Fruit fly (Drosophila melanogaster) whole organism, embryonic: Measurements from ENCODE around the gene CG31102.

Experiments used
- Antp ChIP-seq: fragments of 200-800 bp; sonication (Bioruptor generic); optimal IDR thresholded peaks from 3 replicates; lab custom pipeline; 2016; ENCODE audit warnings: missing biosample characterization, missing genetic modification characterization
- CG10431 ChIP-seq: fragments of 200-800 bp; sonication (Bioruptor generic); optimal IDR thresholded peaks from 3 replicates; lab custom pipeline; 2018; ENCODE audit warnings: missing biosample characterization, mild to moderate bottlenecking, missing genetic modification characterization
- CG11696 ChIP-seq: fragments of 200-800 bp; sonication (Bioruptor generic); IDR thresholded peaks from 2 replicates; pipeline ENCODE4 v1.3.6; 2022; ENCODE audit warnings: missing biosample characterization, missing genetic modification characterization
- CG11723 ChIP-seq: fragments of 200-800 bp; sonication (Bioruptor generic); optimal IDR thresholded peaks from 2 replicates; lab custom pipeline; 2017; ENCODE audit warnings: missing biosample characterization, mild to moderate bottlenecking, missing genetic modification characterization
- CG12071 ChIP-seq: fragments of 200-800 bp; sonication (Bioruptor generic); optimal IDR thresholded peaks from 3 replicates; lab custom pipeline; 2018; ENCODE audit warnings: missing biosample characterization, mild to moderate bottlenecking, missing genetic modification characterization
- CG13624 ChIP-seq: fragments of 200-800 bp; sonication (Bioruptor generic); optimal IDR thresholded peaks from 2 replicates; lab custom pipeline; 2016; ENCODE audit warnings: missing biosample characterization, missing genetic modification characterization
- CG14965 ChIP-seq: fragments of 200-800 bp; sonication (Bioruptor generic); optimal IDR thresholded peaks from 2 replicates; lab custom pipeline; 2016; ENCODE audit warnings: missing biosample characterization, missing genetic modification characterization, borderline replicate concordance
- CG18476 ChIP-seq: fragments of 200-800 bp; sonication (Bioruptor generic); optimal IDR thresholded peaks from 2 replicates; lab custom pipeline; 2016; ENCODE audit warnings: missing biosample characterization, mild to moderate bottlenecking, missing genetic modification characterization
- CG2712 ChIP-seq: fragments of 200-800 bp; optimal IDR thresholded peaks from 3 replicates; lab custom pipeline; 2019; ENCODE audit warnings: missing biosample characterization, mild to moderate bottlenecking, missing genetic modification characterization, moderate library complexity
- CG30020 ChIP-seq: fragments of 200-800 bp; optimal IDR thresholded peaks from 2 replicates; lab custom pipeline; 2019; ENCODE audit warnings: missing biosample characterization, mild to moderate bottlenecking, missing genetic modification characterization, moderate library complexity
- CG3065 ChIP-seq: fragments of 200-800 bp; sonication (Bioruptor generic); optimal IDR thresholded peaks from 2 replicates; lab custom pipeline; 2016; ENCODE audit warnings: missing biosample characterization, missing genetic modification characterization
- CG32767 ChIP-seq: fragments of 200-800 bp; sonication (Bioruptor generic); IDR thresholded peaks from 2 replicates; pipeline ENCODE4 v1.3.6; 2022; ENCODE audit warnings: missing biosample characterization, missing genetic modification characterization
- CG4730 ChIP-seq: fragments of 200-800 bp; sonication (Bioruptor generic); IDR thresholded peaks from 2 replicates; pipeline ENCODE4 v1.3.6; 2022; ENCODE audit warnings: missing biosample characterization, missing genetic modification characterization
- CG4854 ChIP-seq: fragments of 200-800 bp; sonication (Bioruptor generic); optimal IDR thresholded peaks from 2 replicates; lab custom pipeline; 2016; ENCODE audit warnings: missing biosample characterization, missing genetic modification characterization, inconsistent platforms
- CG7556 ChIP-seq: fragments of 200-800 bp; sonication (Bioruptor generic); optimal IDR thresholded peaks from 2 replicates; lab custom pipeline; 2017; ENCODE audit warnings: missing biosample characterization, mild to moderate bottlenecking, missing genetic modification characterization
- CG7839 ChIP-seq: fragments of 200-800 bp; sonication (Bioruptor generic); optimal IDR thresholded peaks from 3 replicates; lab custom pipeline; 2018; ENCODE audit warnings: missing biosample characterization, mild to moderate bottlenecking, missing genetic modification characterization, moderate library complexity
- CG8359 ChIP-seq: fragments of 200-800 bp; sonication (Bioruptor generic); optimal IDR thresholded peaks from 2 replicates; lab custom pipeline; 2017; ENCODE audit warnings: missing biosample characterization, mild to moderate bottlenecking, missing genetic modification characterization, borderline replicate concordance
- CoRest ChIP-seq: fragments of 200-800 bp; sonication (Bioruptor generic); optimal IDR thresholded peaks from 3 replicates; lab custom pipeline; 2018; ENCODE audit warnings: missing biosample characterization, mild to moderate bottlenecking, missing genetic modification characterization, moderate library complexity
- Dll ChIP-seq: fragments of 200-800 bp; sonication (Bioruptor generic); IDR thresholded peaks from 4 replicates; pipeline ENCODE4 v1.3.6; 2022; ENCODE audit warnings: missing biosample characterization, missing genetic modification characterization; ENCODE audit not compliant: partially characterized antibody
- Dp ChIP-seq: fragments of 200-800 bp; sonication (Bioruptor generic); optimal IDR thresholded peaks from 2 replicates; lab custom pipeline; 2018; ENCODE audit warnings: missing biosample characterization, mild to moderate bottlenecking, missing genetic modification characterization, moderate library complexity
- Elba2 ChIP-seq: fragments of 200-800 bp; sonication (Bioruptor generic); optimal IDR thresholded peaks from 3 replicates; lab custom pipeline; 2016; ENCODE audit warnings: missing biosample characterization, missing genetic modification characterization
- Fer2 ChIP-seq: fragments of 200-800 bp; sonication (Bioruptor generic); optimal IDR thresholded peaks from 2 replicates; lab custom pipeline; 2018; ENCODE audit warnings: missing biosample characterization, mild to moderate bottlenecking, missing genetic modification characterization, moderate library complexity
- H15 ChIP-seq: fragments of 200-800 bp; sonication (Bioruptor generic); IDR thresholded peaks from 3 replicates; pipeline ENCODE4 v1.3.6; 2022; ENCODE audit warnings: missing biosample characterization, missing genetic modification characterization
- Lim3 ChIP-seq: fragments of 200-800 bp; sonication (Bioruptor generic); IDR thresholded peaks from 2 replicates; pipeline ENCODE4 v1.3.6; 2022; ENCODE audit warnings: missing biosample characterization, missing genetic modification characterization
- Lpt ChIP-seq: fragments of >200 bp; optimal IDR thresholded peaks from 2 replicates; lab custom pipeline; 2018; ENCODE audit warnings: missing biosample characterization, missing genetic modification characterization
- Meics ChIP-seq: fragments of 200-800 bp; sonication (Bioruptor generic); optimal IDR thresholded peaks from 2 replicates; lab custom pipeline; 2017; ENCODE audit warnings: missing biosample characterization, mild to moderate bottlenecking, missing genetic modification characterization
- NC2β ChIP-seq: fragments of 200-800 bp; sonication (Bioruptor generic); optimal IDR thresholded peaks from 2 replicates; lab custom pipeline; 2016; ENCODE audit warnings: missing biosample characterization, missing genetic modification characterization
- NK7.1 ChIP-seq: fragments of 200-800 bp; sonication (Bioruptor generic); optimal IDR thresholded peaks from 3 replicates; lab custom pipeline; 2016; ENCODE audit warnings: missing biosample characterization, missing genetic modification characterization
- Poxn ChIP-seq: fragments of 200-800 bp; sonication (Bioruptor generic); IDR thresholded peaks from 2 replicates; pipeline ENCODE4 v1.3.6; 2022; ENCODE audit warnings: missing biosample characterization, missing genetic modification characterization
- Ravus ChIP-seq: fragments of 200-800 bp; sonication (Bioruptor generic); IDR thresholded peaks from 2 replicates; pipeline ENCODE4 v1.3.6; 2022; ENCODE audit warnings: missing biosample characterization, missing genetic modification characterization
- Xbp1 ChIP-seq: fragments of 200-800 bp; sonication (Bioruptor generic); optimal IDR thresholded peaks from 3 replicates; lab custom pipeline; 2016; ENCODE audit warnings: missing biosample characterization, mild to moderate bottlenecking, missing genetic modification characterization
- az2 ChIP-seq: fragments of 200-800 bp; sonication (Bioruptor generic); optimal IDR thresholded peaks from 3 replicates; lab custom pipeline; 2016; ENCODE audit warnings: missing biosample characterization, missing genetic modification characterization
- bab2 ChIP-seq: fragments of 200-800 bp; sonication (Bioruptor generic); optimal IDR thresholded peaks from 2 replicates; lab custom pipeline; 2016; ENCODE audit warnings: missing biosample characterization, missing genetic modification characterization
- cg ChIP-seq: fragments of 200-800 bp; sonication (Bioruptor generic); optimal IDR thresholded peaks from 3 replicates; lab custom pipeline; 2019; ENCODE audit warnings: missing biosample characterization, mild to moderate bottlenecking, missing genetic modification characterization, moderate library complexity
- crc ChIP-seq: fragments of 200-800 bp; sonication (Bioruptor generic); optimal IDR thresholded peaks from 2 replicates; lab custom pipeline; 2016; ENCODE audit warnings: missing biosample characterization, missing genetic modification characterization
- da ChIP-seq: fragments of 200-800 bp; sonication (Bioruptor generic); optimal IDR thresholded peaks from 2 replicates; lab custom pipeline; 2016; ENCODE audit warnings: missing biosample characterization, missing genetic modification characterization
- dan ChIP-seq: fragments of 200-800 bp; sonication (Bioruptor generic); IDR thresholded peaks from 2 replicates; pipeline ENCODE4 v1.3.6; 2022; ENCODE audit warnings: missing biosample characterization, missing genetic modification characterization
- exex ChIP-seq: fragments of 200-800 bp; sonication (Bioruptor generic); optimal IDR thresholded peaks from 4 replicates; lab custom pipeline; 2018; ENCODE audit warnings: missing biosample characterization, mild to moderate bottlenecking, missing genetic modification characterization, moderate library complexity
- fd3F ChIP-seq: fragments of 200-800 bp; sonication (Bioruptor generic); optimal IDR thresholded peaks from 2 replicates; lab custom pipeline; 2018; ENCODE audit warnings: missing biosample characterization, mild to moderate bottlenecking, missing genetic modification characterization, moderate library complexity
- ftz-f1 ChIP-seq: fragments of 200-800 bp; sonication (Bioruptor generic); optimal IDR thresholded peaks from 2 replicates; lab custom pipeline; 2016; ENCODE audit warnings: missing biosample characterization, missing genetic modification characterization
- gce ChIP-seq: fragments of 200-800 bp; sonication (Bioruptor generic); IDR thresholded peaks from 3 replicates; pipeline ENCODE4 v1.3.6; 2022; ENCODE audit warnings: missing biosample characterization, missing genetic modification characterization
- grau ChIP-seq: fragments of 200-800 bp; optimal IDR thresholded peaks from 3 replicates; lab custom pipeline; 2019; ENCODE audit warnings: missing biosample characterization, mild to moderate bottlenecking, missing genetic modification characterization, moderate library complexity
- jing ChIP-seq: fragments of 200-800 bp; sonication (Bioruptor generic); optimal IDR thresholded peaks from 2 replicates; lab custom pipeline; 2018; ENCODE audit warnings: missing biosample characterization, mild to moderate bottlenecking, missing genetic modification characterization
- knrl ChIP-seq: fragments of 200-800 bp; sonication (Bioruptor generic); IDR thresholded peaks from 3 replicates; pipeline ENCODE4 v1.3.6; 2022; ENCODE audit warnings: missing biosample characterization, missing genetic modification characterization; ENCODE audit not compliant: partially characterized antibody
- pan ChIP-seq, 4 experiments: fragments of >200 bp in 3 of 4; fragments of 200-800 bp in 1 of 4; sonication (Bioruptor generic) in 1 of 4; optimal IDR thresholded peaks in 3 of 4; IDR thresholded peaks in 1 of 4; 2 replicates each; pipeline versions ENCODE4 v1.3.6 to Lab custom; 2017 to 2022; ENCODE audit warnings: missing biosample characterization in 2 of 4, missing genetic modification characterization in 2 of 4, mixed read lengths in 1 of 4
- pros ChIP-seq: fragments of 200-800 bp; sonication (Bioruptor generic); optimal IDR thresholded peaks from 3 replicates; lab custom pipeline; 2019; ENCODE audit warnings: missing biosample characterization, mild to moderate bottlenecking, missing genetic modification characterization, moderate library complexity
- pum ChIP-seq: fragments of 200-800 bp; sonication (Bioruptor generic); optimal IDR thresholded peaks from 2 replicates; lab custom pipeline; 2016; ENCODE audit warnings: missing biosample characterization, missing genetic modification characterization
- ranshi ChIP-seq: fragments of 200-800 bp; sonication (Bioruptor generic); IDR thresholded peaks from 2 replicates; pipeline ENCODE4 v1.3.6; 2022; ENCODE audit warnings: missing biosample characterization, missing genetic modification characterization
- rib ChIP-seq: fragments of 200-800 bp; sonication (Bioruptor generic); IDR thresholded peaks from 2 replicates; pipeline ENCODE4 v1.3.6; 2022; ENCODE audit warnings: missing biosample characterization, missing genetic modification characterization
- slp2 ChIP-seq: fragments of 200-800 bp; sonication (Bioruptor generic); optimal IDR thresholded peaks from 2 replicates; lab custom pipeline; 2016; ENCODE audit warnings: missing biosample characterization, missing genetic modification characterization
- tx ChIP-seq: fragments of 200-800 bp; sonication (Bioruptor generic); optimal IDR thresholded peaks from 2 replicates; lab custom pipeline; 2016; ENCODE audit warnings: missing biosample characterization, missing genetic modification characterization
- zf30C ChIP-seq: fragments of 200-800 bp; sonication (Bioruptor generic); optimal IDR thresholded peaks from 3 replicates; lab custom pipeline; 2018; ENCODE audit warnings: missing biosample characterization, mild to moderate bottlenecking, missing genetic modification characterization

The CG31102 gene

dm6 chr3R:25275276-25275675 lies 20.1 kb downstream of the CG31102 start (continued):
- TF ChIP-seq da (GFP tag; lab: Kevin White, UChicago) (no peak), ranshi (GFP tag; lab: Robert Waterston, UW) (no peak), CG8359 (GFP tag; lab: Kevin White, UChicago) (no peak), Xbp1 (no peak), CG32767 (GFP tag; lab: Robert Waterston, UW) (no peak), fd3F (GFP tag; lab: Kevin White, UChicago) (peak; percentile 50), bab2 (GFP tag; lab: Kevin White, UChicago) (no peak), CG14965 (GFP tag; lab: Kevin White, UChicago) (no peak), rib (GFP tag; lab: Robert Waterston, UW) (no peak), cg (GFP tag; lab: Kevin White, UChicago) (no peak), CG30020 (no peak), crc (GFP tag; lab: Kevin White, UChicago) (no peak), CG11723 (GFP tag; lab: Kevin White, UChicago) (no peak), NC2β (GFP tag; lab: Kevin White, UChicago) (no peak), CG18476 (GFP tag; lab: Kevin White, UChicago) (no peak), CG7556 (GFP tag; lab: Kevin White, UChicago) (no peak), pan (optimal IDR thresholded peaks at IDR 0.05; lab: Kevin White, UChicago) (no peak), pan (GFP tag; optimal IDR thresholded peaks at IDR 0.05 in 1 of 2, IDR thresholded peaks at IDR 0.05 in 1 of 2) (no peak), Lim3 (GFP tag; lab: Robert Waterston, UW) (no peak), CG3065 (GFP tag; lab: Kevin White, UChicago) (no peak), Dp (no peak), pros (GFP tag; lab: Kevin White, UChicago) (no peak), CG13624 (GFP tag; lab: Kevin White, UChicago) (no peak), az2 (no peak), grau (tag; lab: Kevin White, UChicago) (peak; percentile 15), CG4730 (no peak), ftz-f1 (GFP tag; lab: Kevin White, UChicago) (no peak), zf30C (GFP tag; lab: Kevin White, UChicago) (no peak), Antp (GFP tag; lab: Kevin White, UChicago) (no peak), CG7839 (tag; lab: Kevin White, UChicago) (no peak), gce (GFP tag; lab: Robert Waterston, UW) (no peak), pum (GFP tag; lab: Kevin White, UChicago) (no peak), Fer2 (tag; lab: Kevin White, UChicago) (no peak), Elba2 (GFP tag; lab: Kevin White, UChicago) (no peak), jing (GFP tag; lab: Kevin White, UChicago) (no peak), CG2712 (tag; lab: Kevin White, UChicago) (no peak), knrl (no peak), exex (tag; lab: Kevin White, UChicago) (peak; percentile 78), CG10431 (GFP tag; lab: Kevin White, UChicago) (no peak), slp2 (GFP tag; lab: Kevin White, UChicago) (no peak), NK7.1 (GFP tag; lab: Kevin White, UChicago) (no peak), Dll (GFP tag; lab: Robert Waterston, UW) (no peak), Poxn (no peak), CoRest (tag; lab: Kevin White, UChicago) (no peak), CG12071 (peak; percentile 44), Lpt (no peak), Ravus (no peak), Meics (GFP tag; lab: Kevin White, UChicago) (peak; percentile 60), CG4854 (GFP tag; lab: Kevin White, UChicago) (no peak), H15 (GFP tag; lab: Robert Waterston, UW) (no peak), tx (GFP tag; lab: Kevin White, UChicago) (no peak), CG11696 (GFP tag; lab: Robert Waterston, UW) (no peak), dan (no peak)
